Fruit fly (Drosophila melanogaster): ENCODE results near the gene wus.

The wus gene

dm6 chrX:16911962-16912361 lies 28.7 kb downstream of the wus start:
- TF ChIP-seq achi (GFP tag; optimal IDR thresholded peaks at IDR 0.05) (no peak), vri (GFP tag; optimal IDR thresholded peaks at IDR 0.05) (no peak), Eip75B (GFP tag; optimal IDR thresholded peaks at IDR 0.05) (no peak), Blimp-1 (GFP tag; optimal IDR thresholded peaks at IDR 0.05) (no peak), Ets96B (tag; optimal IDR thresholded peaks at IDR 0.05) (no peak), CG8632 (GFP tag; optimal IDR thresholded peaks at IDR 0.05) (no peak), OdsH (GFP tag; optimal IDR thresholded peaks at IDR 0.05) (no peak), CG10631 (GFP tag; optimal IDR thresholded peaks at IDR 0.05) (no peak), CG6808 (GFP tag; optimal IDR thresholded peaks at IDR 0.05) (no peak), CG15336 (GFP tag; IDR thresholded peaks at IDR 0.05) (no peak), dac (GFP tag; optimal IDR thresholded peaks at IDR 0.05) (no peak), CG7368 (GFP tag; optimal IDR thresholded peaks at IDR 0.05) (no peak), CG11294 (GFP tag; IDR thresholded peaks at IDR 0.05) (no peak), CG8119 (GFP tag; IDR thresholded peaks at IDR 0.05) (no peak), CG34406 (GFP tag; optimal IDR thresholded peaks at IDR 0.05) (no peak), Sox14 (GFP tag; optimal IDR thresholded peaks at IDR 0.05) (no peak), Hr4 (GFP tag; optimal IDR thresholded peaks at IDR 0.05) (no peak), CG3032 (tag; optimal IDR thresholded peaks at IDR 0.05) (no peak), lz (GFP tag; optimal IDR thresholded peaks at IDR 0.05) (no peak), CG6163 (GFP tag; IDR thresholded peaks at IDR 0.05) (no peak)

- TF ChIP-seq vri (GFP tag; optimal IDR thresholded peaks at IDR 0.05) (no peak), CG7368 (GFP tag; optimal IDR thresholded peaks at IDR 0.05) (no peak), CG32006 (GFP tag; optimal IDR thresholded peaks at IDR 0.05) (no peak), esn (GFP tag; optimal IDR thresholded peaks at IDR 0.05) (no peak), spab (GFP tag; optimal IDR thresholded peaks at IDR 0.05) (no peak), CG3032 (tag; optimal IDR thresholded peaks at IDR 0.05) (no peak)
These were observed 30.8 kb downstream of the wus start for dm6 chrX:16909886-16910285.

dm6 chrX:16909297-16909696 lies 31.4 kb downstream of the wus start:
- no peak for TF ChIP-seq pdm3 (GFP tag; optimal IDR thresholded peaks at IDR 0.05)
- TF ChIP-seq dac (GFP tag; optimal IDR thresholded peaks at IDR 0.05) = no peak
- TF ChIP-seq svp (GFP tag) = peak; percentile 41
- peak; percentile 54 for TF ChIP-seq fkh (GFP tag; optimal IDR thresholded peaks at IDR 0.05)

dm6 chrX:16907675-16908074 lies 33.0 kb downstream of the wus start:
- TF ChIP-seq dac (GFP tag; optimal IDR thresholded peaks at IDR 0.05) = no peak
- TF ChIP-seq achi (GFP tag; optimal IDR thresholded peaks at IDR 0.05) = no peak
- TF ChIP-seq CG34406 (GFP tag; optimal IDR thresholded peaks at IDR 0.05) = no peak
- TF ChIP-seq Met (GFP tag; optimal IDR thresholded peaks at IDR 0.05) = no peak
- TF ChIP-seq Hr39 (GFP tag; optimal IDR thresholded peaks at IDR 0.05) = no peak
- no peak for TF ChIP-seq CG31627 (GFP tag; optimal IDR thresholded peaks at IDR 0.05)
- TF ChIP-seq CG7368 (GFP tag; optimal IDR thresholded peaks at IDR 0.05) = no peak
- TF ChIP-seq CG8319 (GFP tag; optimal IDR thresholded peaks at IDR 0.05) = no peak

- TF ChIP-seq Eip75B (GFP tag; optimal IDR thresholded peaks at IDR 0.05) = no peak
- TF ChIP-seq Eip78C (GFP tag) = peak; percentile 55
- TF ChIP-seq fkh (GFP tag; optimal IDR thresholded peaks at IDR 0.05) = peak; percentile 9
These were observed 33.7 kb downstream of the wus start for dm6 chrX:16907009-16907408.

dm6 chrX:16906065-16906464 lies 34.6 kb downstream of the wus start:
- TF ChIP-seq CG11294 (GFP tag; IDR thresholded peaks at IDR 0.05) = no peak
- TF ChIP-seq achi (GFP tag; optimal IDR thresholded peaks at IDR 0.05) = no peak
- TF ChIP-seq Hr4 (GFP tag; optimal IDR thresholded peaks at IDR 0.05) = no peak
- TF ChIP-seq spab (GFP tag; optimal IDR thresholded peaks at IDR 0.05) = peak; percentile 3
- peak; percentile 2 for TF ChIP-seq Lpt (GFP tag; optimal IDR thresholded peaks at IDR 0.05)
- no peak for TF ChIP-seq CG3032 (tag; optimal IDR thresholded peaks at IDR 0.05)
- TF ChIP-seq Ets96B (tag; optimal IDR thresholded peaks at IDR 0.05) = peak; percentile 17
- TF ChIP-seq Hr38 (GFP tag; optimal IDR thresholded peaks at IDR 0.05) = no peak
- peak; percentile 57 for TF ChIP-seq Eip78C (GFP tag)
- no peak for TF ChIP-seq CG8632 (GFP tag; optimal IDR thresholded peaks at IDR 0.05)
- no peak for TF ChIP-seq CG10631 (GFP tag; optimal IDR thresholded peaks at IDR 0.05)
- TF ChIP-seq dsx (GFP tag; optimal IDR thresholded peaks at IDR 0.05; ENCODE audit: poor library complexity, severe bottlenecking) = peak; percentile 14
- TF ChIP-seq CG4318 (GFP tag; optimal IDR thresholded peaks at IDR 0.05) = no peak
- TF ChIP-seq Blimp-1 (GFP tag; optimal IDR thresholded peaks at IDR 0.05) = no peak
- no peak for TF ChIP-seq topi (GFP tag; optimal IDR thresholded peaks at IDR 0.05)
- TF ChIP-seq Sox15 (GFP tag; optimal IDR thresholded peaks at IDR 0.05) = no peak
- TF ChIP-seq CG11902 (GFP tag; optimal IDR thresholded peaks at IDR 0.05) = no peak
- peak; percentile 46; the same call in 1 of the 3 replicates for TF ChIP-seq eg (GFP tag; IDR thresholded peaks at IDR 0.05)
- no peak for TF ChIP-seq esn (GFP tag; optimal IDR thresholded peaks at IDR 0.05)
- TF ChIP-seq CG8319 (GFP tag; optimal IDR thresholded peaks at IDR 0.05) = no peak
- no peak for TF ChIP-seq Gug (GFP tag; IDR thresholded peaks at IDR 0.05)
- TF ChIP-seq CG6854 (GFP tag; optimal IDR thresholded peaks at IDR 0.05) = no peak
- no peak for TF ChIP-seq CG16779 (tag; optimal IDR thresholded peaks at IDR 0.05)

All from whole organism, prepupa.